Fruit fly (Drosophila melanogaster): ENCODE data around the gene Zmynd8.
A peak's percentile ranks its signal among the peaks of the same experiment; 100 is the strongest.

The Zmynd8 gene

dm6 chr3R:31632316-31632715, 36.9 kb upstream of the Zmynd8 start (continued):
- TF ChIP-seq CG16863 (GFP tag; optimal IDR thresholded peaks at IDR 0.05) (no peak), stwl (tag; optimal IDR thresholded peaks at IDR 0.05) (no peak), tna (GFP tag; IDR thresholded peaks at IDR 0.05; ENCODE audit: partially characterized antibody) (no peak), sna (GFP tag; IDR thresholded peaks at IDR 0.05; ENCODE audit: partially characterized antibody) (no peak), CG6683 (GFP tag; optimal IDR thresholded peaks at IDR 0.05) (no peak), kah (GFP tag; optimal IDR thresholded peaks at IDR 0.05) (no peak), CG30020 (tag; optimal IDR thresholded peaks at IDR 0.05) (no peak), crc (GFP tag; optimal IDR thresholded peaks at IDR 0.05) (no peak), ken (GFP tag; IDR thresholded peaks at IDR 0.05) (0 out of 3 replicates have a peak, but pooled peaks have one; percentile 20), CG1024 (GFP tag; IDR thresholded peaks at IDR 0.05) (no peak), Nf-YB (GFP tag; optimal IDR thresholded peaks at IDR 0.05) (no peak), CG4424 (GFP tag; optimal IDR thresholded peaks at IDR 0.05) (no peak), nerfin-1 (tag; optimal IDR thresholded peaks at IDR 0.05) (no peak), chm (GFP tag; IDR thresholded peaks at IDR 0.05) (no peak), scrt (GFP tag; optimal IDR thresholded peaks at IDR 0.05) (no peak), CG7745 (tag; optimal IDR thresholded peaks at IDR 0.05) (no peak), CG9797 (GFP tag; optimal IDR thresholded peaks at IDR 0.05) (no peak), CG14014 (GFP tag; IDR thresholded peaks at IDR 0.05) (no peak), nmo (GFP tag; optimal IDR thresholded peaks at IDR 0.05) (peak; percentile 2), CG3407 (GFP tag; optimal IDR thresholded peaks at IDR 0.05) (no peak), CG3281 (GFP tag; optimal IDR thresholded peaks at IDR 0.05) (no peak), zfh2 (GFP tag; optimal IDR thresholded peaks at IDR 0.05) (peak; percentile 7), insv (GFP tag; optimal IDR thresholded peaks at IDR 0.05) (no peak), Hr51 (GFP tag; optimal IDR thresholded peaks at IDR 0.05) (peak in 1 of 2 experiments; percentile 29), nerfin-2 (GFP tag; IDR thresholded peaks at IDR 0.05; ENCODE audit: partially characterized antibody) (no peak), inv (GFP tag; IDR thresholded peaks at IDR 0.05; ENCODE audit: partially characterized antibody) (no peak), CG9876 (GFP tag; optimal IDR thresholded peaks at IDR 0.05) (no peak), tx (GFP tag; optimal IDR thresholded peaks at IDR 0.05) (no peak), CG4360 (GFP tag; IDR thresholded peaks at IDR 0.05) (no peak), Asciz (GFP tag; optimal IDR thresholded peaks at IDR 0.05) (no peak), CG31441 (GFP tag; IDR thresholded peaks at IDR 0.05) (no peak), CG8089 (GFP tag; optimal IDR thresholded peaks at IDR 0.05) (no peak), Tbp (GFP tag; optimal IDR thresholded peaks at IDR 0.05) (no peak), fru (optimal IDR thresholded peaks at IDR 0.05) (no peak), Mad (GFP tag; optimal IDR thresholded peaks at IDR 0.05) (no peak), CG17829 (tag; optimal IDR thresholded peaks at IDR 0.05) (no peak), Hand (GFP tag; optimal IDR thresholded peaks at IDR 0.05) (no peak), CG2120 (GFP tag; optimal IDR thresholded peaks at IDR 0.05) (peak; percentile 22), CG6254 (GFP tag; optimal IDR thresholded peaks at IDR 0.05) (no peak), gem (tag; optimal IDR thresholded peaks at IDR 0.05) (peak; percentile 55), gsb (GFP tag; IDR thresholded peaks at IDR 0.05) (no peak), CG15011 (GFP tag; optimal IDR thresholded peaks at IDR 0.05) (no peak), lov (optimal IDR thresholded peaks at IDR 0.05) (no peak), lov (GFP tag; IDR thresholded peaks at IDR 0.05) (no peak), Ada2b (GFP tag; IDR thresholded peaks at IDR 0.05) (0 out of 2 replicates have a peak, but pooled peaks have one; percentile 15), Lim3 (GFP tag; IDR thresholded peaks at IDR 0.05) (no peak), CG8290 (GFP tag; optimal IDR thresholded peaks at IDR 0.05) (no peak), CG8290 (tag; optimal IDR thresholded peaks at IDR 0.05) (peak in 1 of 2 experiments; percentile 46), CG3163 (GFP tag; optimal IDR thresholded peaks at IDR 0.05) (no peak), Dip2 (GFP tag; IDR thresholded peaks at IDR 0.05) (no peak), CG14050 (GFP tag; IDR thresholded peaks at IDR 0.05) (no peak), CG6272 (GFP tag; IDR thresholded peaks at IDR 0.05) (no peak), CG9609 (GFP tag; optimal IDR thresholded peaks at IDR 0.05) (no peak)

Measured in whole organism, embryonic.